Worm (Caenorhabditis elegans): Measurements from ENCODE around the gene C27C12.1.

- no peak for TF ChIP-seq flt-1 (GFP tag; IDR thresholded peaks at IDR 0.05)
- no peak for TF ChIP-seq ama-1 (optimal IDR thresholded peaks at IDR 0.05)
- TF ChIP-seq ceh-13 (GFP tag; optimal IDR thresholded peaks at IDR 0.05): no peak
- no peak for TF ChIP-seq ets-7 (tag; optimal IDR thresholded peaks at IDR 0.05)
- TF ChIP-seq tbx-11 (GFP tag; IDR thresholded peaks at IDR 0.05): no peak
- TF ChIP-seq sea-1 (GFP tag; conservative IDR thresholded peaks at IDR 0.05): no peak
- no peak for TF ChIP-seq pes-1 (GFP tag; IDR thresholded peaks at IDR 0.05)
- no peak for TF ChIP-seq aly-1 (tag; optimal IDR thresholded peaks at IDR 0.05)
- no peak for TF ChIP-seq ceh-36 (tag; optimal IDR thresholded peaks at IDR 0.05)
- no peak for TF ChIP-seq hmbx-1 (tag; optimal IDR thresholded peaks at IDR 0.05)
Observed at ce11 chrX:14810718-14811117, 42.8 kb downstream of the C27C12.1 start, which contains the start of gene atf-4.

Data from whole organism, early embryonic.